Fruit fly (Drosophila melanogaster): ENCODE measurements around the gene CG4440.

DNA sequence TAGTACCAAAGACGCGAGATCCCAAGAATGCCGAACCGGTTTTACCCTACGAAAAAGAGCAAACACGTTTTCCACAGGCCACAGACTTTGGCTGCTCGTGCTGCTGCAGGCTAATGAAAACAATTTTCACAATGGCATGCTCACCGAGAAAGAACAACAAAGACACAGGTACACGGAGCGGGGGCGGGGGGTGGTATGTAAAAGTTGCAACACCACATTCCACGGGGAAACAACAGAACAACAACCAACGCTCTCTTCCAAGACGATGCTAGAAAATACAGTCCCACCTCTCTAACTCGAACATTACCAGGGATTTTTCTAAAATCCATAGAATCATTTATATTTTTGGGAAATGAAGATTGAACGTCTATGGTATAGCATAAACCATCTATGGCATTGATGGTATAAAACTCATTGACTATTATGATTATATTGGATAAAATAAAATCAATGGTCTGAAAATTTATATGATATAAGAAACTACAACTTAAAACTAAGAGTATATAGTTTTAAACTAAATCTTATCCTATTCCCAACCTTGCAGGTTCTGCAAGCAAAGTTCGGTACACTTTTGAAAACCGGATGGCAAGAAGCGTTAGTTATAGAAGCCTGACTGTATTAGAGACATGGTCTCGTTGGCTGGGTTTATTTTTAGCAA lies 48.2 kb upstream of the CG4440 start:
- no peak for TF ChIP-seq kay (GFP tag; ENCODE audit: borderline replicate concordance)
- no peak for TF ChIP-seq cnc (optimal IDR thresholded peaks at IDR 0.05)
- no peak for TF ChIP-seq Mnt (GFP tag; optimal IDR thresholded peaks at IDR 0.05)
- no peak for TF ChIP-seq pad (GFP tag; optimal IDR thresholded peaks at IDR 0.05)
- no peak for TF ChIP-seq CG33017 (tag; optimal IDR thresholded peaks at IDR 0.05)
- no peak for TF ChIP-seq CG7045 (GFP tag; optimal IDR thresholded peaks at IDR 0.05)
- TF ChIP-seq ovo (GFP tag; optimal IDR thresholded peaks at IDR 0.05): no peak
- TF ChIP-seq CG14711 (tag; optimal IDR thresholded peaks at IDR 0.05): no peak
- no peak for TF ChIP-seq CG11617 (GFP tag; optimal IDR thresholded peaks at IDR 0.05)
- no peak for TF ChIP-seq CG5204 (GFP tag; optimal IDR thresholded peaks at IDR 0.05)
- TF ChIP-seq bab1 (GFP tag; optimal IDR thresholded peaks at IDR 0.05): no peak
- TF ChIP-seq toe (GFP tag; optimal IDR thresholded peaks at IDR 0.05): no peak
- no peak for TF ChIP-seq cic (GFP tag; optimal IDR thresholded peaks at IDR 0.05)

Measured in whole organism, adult.